In the genomic region with DNA sequence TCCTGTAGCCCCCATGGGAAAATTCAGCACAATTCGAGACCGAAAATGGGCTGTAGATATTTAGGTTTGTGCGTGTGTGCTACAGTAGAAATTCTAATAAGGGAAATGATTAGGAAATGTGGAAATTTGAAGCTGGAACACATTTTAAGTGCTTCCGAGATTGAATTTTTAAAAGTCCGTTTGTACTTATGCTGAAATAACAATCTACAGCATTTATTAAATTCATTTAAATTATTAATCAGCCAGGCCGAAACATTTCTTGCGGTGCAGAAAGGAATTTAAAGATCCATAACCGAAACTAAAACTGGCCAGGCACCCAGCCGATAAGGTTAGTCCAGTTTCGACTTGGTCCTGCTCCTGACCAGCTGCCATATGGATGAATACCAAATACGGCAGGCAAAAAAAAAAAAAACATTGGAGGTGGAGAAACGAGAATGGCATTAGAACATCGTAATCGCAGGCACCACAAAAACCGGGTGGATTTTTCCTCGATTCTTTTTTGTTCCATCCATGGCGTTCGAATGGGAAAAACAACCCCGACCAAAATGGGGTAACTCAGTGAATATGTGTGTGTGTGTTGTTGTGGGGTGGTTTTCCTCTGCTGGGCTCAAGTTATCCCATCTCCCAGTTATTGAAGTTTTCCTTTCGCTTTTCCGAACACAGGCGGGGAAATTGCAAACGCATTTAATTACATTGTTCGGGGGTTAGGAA, we compare ENCODE assay signal across 2 fruit fly cellular contexts.
TF ChIP-seq lines count a peak whose summit lies in the region.

No protein-coding gene starts in this region.

- TF ChIP-seq CTCF in whole organism, embryonic (GFP tag; optimal IDR thresholded peaks at IDR 0.05; lab: Kevin White, UChicago), result no peak

TF ChIP-seq in whole organism, embryonic, 481 proteins besides CTCF, POLR2A, EP300 and RAD21 (continues in another document):
- TF ChIP-seq CG3407 (GFP tag; optimal IDR thresholded peaks at IDR 0.05; lab: Kevin White, UChicago) (no peak), sd (tag; optimal IDR thresholded peaks at IDR 0.05; lab: Kevin White, UChicago) (peak; percentile 22), CG6175 (GFP tag; IDR thresholded peaks at IDR 0.05; lab: Robert Waterston, UW) (no peak), CG4404 (GFP tag; IDR thresholded peaks at IDR 0.05; lab: Robert Waterston, UW) (peak; percentile 29; the same call in 1 of the 2 replicates), CG11504 (tag; optimal IDR thresholded peaks at IDR 0.05; lab: Kevin White, UChicago) (peak; percentile 29), CG7839 (tag; optimal IDR thresholded peaks at IDR 0.05; lab: Kevin White, UChicago) (peak; percentile 19), tgo (GFP tag; IDR thresholded peaks at IDR 0.05; lab: Robert Waterston, UW) (peak; percentile 31; the same call in 1 of the 3 replicates), vnd (GFP tag; IDR thresholded peaks at IDR 0.05; lab: Robert Waterston, UW; ENCODE audit: partially characterized antibody) (no peak), CG3281 (GFP tag; optimal IDR thresholded peaks at IDR 0.05; lab: Kevin White, UChicago) (no peak), kni (GFP tag; optimal IDR thresholded peaks at IDR 0.05; lab: Kevin White, UChicago) (peak; percentile 16), dmrt11E (tag; optimal IDR thresholded peaks at IDR 0.05; lab: Kevin White, UChicago) (no peak), CG32772 (GFP tag; IDR thresholded peaks at IDR 0.05; lab: Robert Waterston, UW) (no peak), pros (GFP tag; optimal IDR thresholded peaks at IDR 0.05; lab: Kevin White, UChicago) (peak; percentile 77), sens (GFP tag; lab: Kevin White, UChicago) (peak; percentile 60), row (GFP tag; IDR thresholded peaks at IDR 0.05; lab: Robert Waterston, UW) (peak; percentile 34; the same call in 1 of the 3 replicates), Aef1 (GFP tag; IDR thresholded peaks at IDR 0.05; lab: Robert Waterston, UW) (no peak), nerfin-1 (tag; optimal IDR thresholded peaks at IDR 0.05; lab: Kevin White, UChicago) (no peak), vvl (GFP tag; IDR thresholded peaks at IDR 0.05; lab: Robert Waterston, UW) (0 out of 2 replicates have a peak, but pooled peaks have one; percentile 15), Nf-YB (GFP tag; optimal IDR thresholded peaks at IDR 0.05; lab: Kevin White, UChicago) (peak; percentile 40), CG9609 (GFP tag; optimal IDR thresholded peaks at IDR 0.05; lab: Kevin White, UChicago) (no peak), chn (GFP tag; optimal IDR thresholded peaks at IDR 0.05; lab: Kevin White, UChicago) (no peak), cg (GFP tag; optimal IDR thresholded peaks at IDR 0.05; lab: Kevin White, UChicago) (peak; percentile 31), seq (GFP tag; IDR thresholded peaks at IDR 0.05; lab: Robert Waterston, UW) (peak; percentile 75; the same call in 1 of the 2 replicates), CG1792 (GFP tag; optimal IDR thresholded peaks at IDR 0.05; lab: Kevin White, UChicago) (no peak), Nf-YC (tag; optimal IDR thresholded peaks at IDR 0.05; lab: Kevin White, UChicago) (peak; percentile 59), CG10979 (tag; optimal IDR thresholded peaks at IDR 0.05; lab: Kevin White, UChicago) (peak; percentile 3), CG10147 (GFP tag; optimal IDR thresholded peaks at IDR 0.05; lab: Kevin White, UChicago) (no peak), grau (tag; optimal IDR thresholded peaks at IDR 0.05; lab: Kevin White, UChicago) (peak; percentile 56), zfh1 (GFP tag; IDR thresholded peaks at IDR 0.05; lab: Robert Waterston, UW) (peak; percentile 24; the same call in 1 of the 3 replicates), CG11695 (GFP tag; IDR thresholded peaks at IDR 0.05; lab: Robert Waterston, UW) (no peak), Blimp-1 (GFP tag; optimal IDR thresholded peaks at IDR 0.05; lab: Kevin White, UChicago) (peak; percentile 0), prd (optimal IDR thresholded peaks at IDR 0.05; lab: Kevin White, UChicago) (no peak), prd (GFP tag; IDR thresholded peaks at IDR 0.05; lab: Robert Waterston, UW) (peak; percentile 22; the same call in 1 of the 3 replicates), bsh (GFP tag; optimal IDR thresholded peaks at IDR 0.05; lab: Kevin White, UChicago) (peak in 1 of 2 experiments; percentile 32), CG18599 (GFP tag; optimal IDR thresholded peaks at IDR 0.05; lab: Kevin White, UChicago) (peak; percentile 22), CG1603 (tag; optimal IDR thresholded peaks at IDR 0.05; lab: Kevin White, UChicago) (peak; percentile 23), CG4360 (GFP tag; IDR thresholded peaks at IDR 0.05; lab: Robert Waterston, UW) (no peak), Atf6 (GFP tag; IDR thresholded peaks at IDR 0.05; lab: Robert Waterston, UW) (no peak), gem (tag; optimal IDR thresholded peaks at IDR 0.05; lab: Kevin White, UChicago) (peak; percentile 47), CG32532 (GFP tag; IDR thresholded peaks at IDR 0.05; lab: Robert Waterston, UW) (no peak)

TF ChIP-seq in whole organism, prepupa, 60 proteins besides CTCF, POLR2A, EP300 and RAD21:
- TF ChIP-seq svp (GFP tag; lab: Kevin White, UChicago) (peak; percentile 13), Eip93F (GFP tag; optimal IDR thresholded peaks at IDR 0.05; lab: Kevin White, UChicago) (no peak)
